Fruit fly (Drosophila melanogaster): ENCODE data around the gene Dph1.

The Dph1 gene

DNA sequence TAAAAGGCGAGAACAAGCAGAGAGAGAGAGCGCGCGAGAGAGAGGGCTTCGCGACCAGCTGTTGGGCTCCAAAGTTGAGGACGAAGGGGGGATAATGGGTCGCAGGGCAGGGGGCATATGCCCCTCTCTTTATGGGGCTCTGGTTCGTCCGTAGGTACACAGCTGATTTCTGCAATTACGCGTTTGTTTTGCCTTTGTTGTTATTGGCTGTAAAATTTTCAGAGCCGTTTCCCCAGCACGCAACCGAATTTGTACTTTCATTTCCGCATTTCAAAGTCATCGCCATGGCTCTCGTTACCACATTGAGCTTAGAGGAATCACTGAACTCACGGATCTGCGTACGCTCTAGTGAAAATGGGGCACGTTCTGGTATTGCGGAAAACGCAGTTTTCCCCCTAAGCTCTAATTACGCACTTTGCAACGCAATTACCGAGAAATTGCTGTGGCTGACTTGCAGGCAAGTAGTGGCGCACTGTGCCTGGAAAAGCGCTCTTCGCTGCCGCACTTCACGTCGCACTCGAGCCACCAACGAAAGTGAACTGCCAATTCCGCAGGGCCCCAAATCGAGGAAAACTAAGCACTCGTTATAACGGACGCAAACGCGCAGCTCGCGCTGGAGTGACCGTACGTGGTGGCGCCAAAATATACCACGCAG, 11.3 kb upstream of the Dph1 start, which contains the start of gene CG11658 (continued):
- peak; percentile 43; the same call in 1 of the 2 replicates for TF ChIP-seq bbx (GFP tag; IDR thresholded peaks at IDR 0.05; ENCODE audit: partially characterized antibody)
- TF ChIP-seq Gug (GFP tag; IDR thresholded peaks at IDR 0.05), result peak; percentile 36; the same call in 3 of the 4 replicates
- TF ChIP-seq ind (GFP tag; optimal IDR thresholded peaks at IDR 0.05), result no peak
- peak; percentile 0 for TF ChIP-seq lilli (GFP tag; optimal IDR thresholded peaks at IDR 0.05)
- no peak for TF ChIP-seq CG30020 (tag; optimal IDR thresholded peaks at IDR 0.05)
- TF ChIP-seq CG1647 (GFP tag; optimal IDR thresholded peaks at IDR 0.05), result no peak
- TF ChIP-seq pb (GFP tag; optimal IDR thresholded peaks at IDR 0.05), result peak; percentile 11
- TF ChIP-seq CG9817 (tag; optimal IDR thresholded peaks at IDR 0.05), result no peak
- TF ChIP-seq danr (GFP tag; IDR thresholded peaks at IDR 0.05), result no peak
- no peak for TF ChIP-seq phol (tag; optimal IDR thresholded peaks at IDR 0.05)
- no peak for TF ChIP-seq CG10267 (tag; optimal IDR thresholded peaks at IDR 0.05)
- no peak for TF ChIP-seq dan (GFP tag; IDR thresholded peaks at IDR 0.05)
- peak; percentile 36 for TF ChIP-seq HLHmδ (GFP tag; optimal IDR thresholded peaks at IDR 0.05)
- TF ChIP-seq Med (GFP tag), result peak; percentile 57
- TF ChIP-seq dm (GFP tag; optimal IDR thresholded peaks at IDR 0.05), result no peak
- TF ChIP-seq CG18599 (GFP tag; optimal IDR thresholded peaks at IDR 0.05), result peak; percentile 23
- TF ChIP-seq btn (GFP tag; optimal IDR thresholded peaks at IDR 0.05), result no peak
- peak; percentile 10 for TF ChIP-seq org-1 (GFP tag; optimal IDR thresholded peaks at IDR 0.05)
- TF ChIP-seq Dll (GFP tag; IDR thresholded peaks at IDR 0.05; ENCODE audit: partially characterized antibody), result peak; percentile 52; the same call in 1 of the 4 replicates
- TF ChIP-seq pho (GFP tag; optimal IDR thresholded peaks at IDR 0.05), result no peak
- TF ChIP-seq Jarid2 (GFP tag; optimal IDR thresholded peaks at IDR 0.05), result peak; percentile 82
- TF ChIP-seq ab (GFP tag; optimal IDR thresholded peaks at IDR 0.05), result no peak
- no peak for TF ChIP-seq Sry-β (GFP tag; optimal IDR thresholded peaks at IDR 0.05)
- TF ChIP-seq CG12769 (tag; optimal IDR thresholded peaks at IDR 0.05), result peak; percentile 80
- peak; percentile 63 for TF ChIP-seq CG10543 (GFP tag; optimal IDR thresholded peaks at IDR 0.05)
- TF ChIP-seq NFAT (GFP tag; IDR thresholded peaks at IDR 0.05), result peak; percentile 42
- no peak for TF ChIP-seq CG11560 (tag; IDR thresholded peaks at IDR 0.05)
- TF ChIP-seq knrl (GFP tag; IDR thresholded peaks at IDR 0.05; ENCODE audit: partially characterized antibody), result no peak
- no peak for TF ChIP-seq Sox100B (GFP tag; optimal IDR thresholded peaks at IDR 0.05)
- TF ChIP-seq CG43689 (GFP tag; IDR thresholded peaks at IDR 0.05), result no peak
- TF ChIP-seq sug (tag; optimal IDR thresholded peaks at IDR 0.05), result peak; percentile 15
- no peak for TF ChIP-seq en (GFP tag; optimal IDR thresholded peaks at IDR 0.05)
- no peak for TF ChIP-seq CG31388 (GFP tag; optimal IDR thresholded peaks at IDR 0.05)
- no peak for TF ChIP-seq Mes4 (GFP tag; optimal IDR thresholded peaks at IDR 0.05)
- no peak for TF ChIP-seq CoRest (tag; optimal IDR thresholded peaks at IDR 0.05)
- TF ChIP-seq luna (GFP tag; optimal IDR thresholded peaks at IDR 0.05), result no peak
- TF ChIP-seq CG17359 (tag; optimal IDR thresholded peaks at IDR 0.05), result peak; percentile 3
- TF ChIP-seq odd (GFP tag; optimal IDR thresholded peaks at IDR 0.05), result peak; percentile 4

DNA sequence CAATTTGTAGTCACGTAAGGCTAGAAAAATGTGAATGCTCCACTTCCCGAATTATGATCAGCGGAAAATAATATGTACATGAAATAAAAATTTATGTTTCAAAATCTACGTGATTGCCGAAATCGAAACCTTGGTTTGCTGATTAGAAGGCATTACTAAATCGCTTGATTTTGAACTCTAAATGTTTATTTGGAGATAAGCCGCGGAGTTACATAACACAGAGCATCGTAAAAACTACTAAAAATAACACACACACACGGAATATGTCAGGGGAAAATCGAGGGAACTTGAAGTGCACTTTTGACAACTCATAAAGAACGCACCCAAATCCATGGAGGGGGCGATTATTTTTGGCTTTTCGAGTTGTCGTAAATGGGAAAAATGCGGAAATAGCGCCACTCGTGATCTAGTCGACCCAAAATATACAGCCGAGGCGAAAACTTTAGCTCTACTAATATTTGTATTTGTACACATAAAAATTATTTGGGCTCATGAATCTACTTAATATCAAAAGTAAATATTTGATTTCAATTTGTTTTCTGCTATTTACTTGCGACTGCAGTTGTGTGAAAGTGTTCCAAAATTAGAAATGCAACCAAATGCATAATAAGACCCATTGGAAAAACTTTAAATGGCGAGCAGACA, 8.3 kb upstream of the Dph1 start:
- TF ChIP-seq CG15514 (GFP tag; optimal IDR thresholded peaks at IDR 0.05) (peak; percentile 3), CG11696 (GFP tag; IDR thresholded peaks at IDR 0.05) (peak; percentile 65), Hr3 (GFP tag; optimal IDR thresholded peaks at IDR 0.05) (no peak), sens-2 (GFP tag; IDR thresholded peaks at IDR 0.05) (no peak), Eip74EF (GFP tag; optimal IDR thresholded peaks at IDR 0.05) (peak in 1 of 2 experiments; percentile 50), row (GFP tag; IDR thresholded peaks at IDR 0.05) (peak; percentile 8; the same call in 1 of the 3 replicates), Pdp1 (GFP tag; optimal IDR thresholded peaks at IDR 0.05) (peak in 1 of 2 experiments; percentile 92), exex (tag; optimal IDR thresholded peaks at IDR 0.05) (no peak)

All from whole organism, embryonic.